Worm (Caenorhabditis elegans) whole organism, late embryonic: ENCODE results near the gene ZK512.4.

ENCODE experiments used
- C08G9.2 ChIP-seq: sonication (generic microtip); optimal IDR thresholded peaks from 2 replicates; lab custom pipeline; 2016; ENCODE audit warnings: mild to moderate bottlenecking, missing genetic modification characterization, moderate library complexity, missing compliant biosample characterization
- F13H6.1 ChIP-seq: sonication (generic microtip); optimal IDR thresholded peaks from 2 replicates; lab custom pipeline; 2016; ENCODE audit warnings: missing genetic modification characterization, missing compliant biosample characterization
- T23F11.4 ChIP-seq: fragments of 200-800 bp; sonication (Bioruptor generic); optimal IDR thresholded peaks from 2 replicates; lab custom pipeline; 2018; ENCODE audit warnings: mild to moderate bottlenecking, missing genetic modification characterization, missing compliant biosample characterization
- ahr-1 ChIP-seq: sonication (generic microtip); optimal IDR thresholded peaks from 2 replicates; lab custom pipeline; 2016; ENCODE audit warnings: missing genetic modification characterization, missing compliant biosample characterization
- ama-1 ChIP-seq: fragments of 150-350 bp; optimal IDR thresholded peaks from 2 replicates; lab custom pipeline; 2014
- ceh-18 ChIP-seq: sonication (generic microtip); optimal IDR thresholded peaks from 2 replicates; lab custom pipeline; 2016; ENCODE audit warnings: missing genetic modification characterization, missing compliant biosample characterization
- ceh-2 ChIP-seq: sonication (generic microtip); optimal IDR thresholded peaks from 2 replicates; lab custom pipeline; 2016; ENCODE audit warnings: missing genotype, missing genetic modification characterization, missing compliant biosample characterization
- ceh-24 ChIP-seq: sonication (generic microtip); optimal IDR thresholded peaks from 2 replicates; lab custom pipeline; 2016; ENCODE audit warnings: mild to moderate bottlenecking, missing genetic modification characterization, missing compliant biosample characterization
- ceh-30 ChIP-seq: fragments of 150-350 bp; optimal IDR thresholded peaks from 2 replicates; lab custom pipeline; 2014; ENCODE audit warnings: missing biosample characterization, missing genetic modification characterization
- ceh-31 ChIP-seq: sonication (generic microtip); optimal IDR thresholded peaks from 2 replicates; lab custom pipeline; 2016; ENCODE audit warnings: missing genetic modification characterization, missing compliant biosample characterization
- ceh-34 ChIP-seq: sonication (generic microtip); optimal IDR thresholded peaks from 2 replicates; lab custom pipeline; 2016; ENCODE audit warnings: mild to moderate bottlenecking, missing genetic modification characterization, missing compliant biosample characterization
- ceh-48 ChIP-seq: sonication (generic microtip); optimal IDR thresholded peaks from 2 replicates; lab custom pipeline; 2016; ENCODE audit warnings: missing genetic modification characterization, inconsistent platforms, missing compliant biosample characterization
- ceh-9 ChIP-seq: sonication (generic microtip); optimal IDR thresholded peaks from 2 replicates; lab custom pipeline; 2016; ENCODE audit warnings: mild to moderate bottlenecking, missing genetic modification characterization, inconsistent platforms, missing compliant biosample characterization
- che-1 ChIP-seq: sonication (generic microtip); optimal IDR thresholded peaks from 2 replicates; lab custom pipeline; 2016; ENCODE audit warnings: mild to moderate bottlenecking, missing genetic modification characterization, missing compliant biosample characterization
- dve-1 ChIP-seq: sonication (generic microtip); optimal IDR thresholded peaks from 2 replicates; lab custom pipeline; 2017; ENCODE audit warnings: antibody characterized with exemption, mild to moderate bottlenecking, missing genetic modification characterization, missing compliant biosample characterization
- ets-4 ChIP-seq: sonication (generic microtip); optimal IDR thresholded peaks from 2 replicates; lab custom pipeline; 2016; ENCODE audit warnings: missing genetic modification characterization, missing compliant biosample characterization
- fkh-10 ChIP-seq: fragments of 150-350 bp; optimal IDR thresholded peaks from 2 replicates; lab custom pipeline; 2014; ENCODE audit warnings: missing biosample characterization, missing genetic modification reagents, missing genetic modification characterization
- fkh-6 ChIP-seq: sonication (generic microtip); optimal IDR thresholded peaks from 2 replicates; lab custom pipeline; 2016; ENCODE audit warnings: missing genetic modification characterization, missing compliant biosample characterization
- gmeb-2 ChIP-seq: sonication (generic microtip); optimal IDR thresholded peaks from 2 replicates; lab custom pipeline; 2016; ENCODE audit warnings: missing genetic modification characterization, inconsistent platforms, missing compliant biosample characterization
- hlh-15 ChIP-seq: sonication (generic microtip); optimal IDR thresholded peaks from 2 replicates; lab custom pipeline; 2016; ENCODE audit warnings: missing genetic modification characterization, missing compliant biosample characterization
- hlh-30 ChIP-seq: sonication (generic microtip); optimal IDR thresholded peaks from 2 replicates; lab custom pipeline; 2017; ENCODE audit warnings: antibody characterized with exemption, missing genetic modification characterization, missing compliant biosample characterization; ENCODE audit not compliant: insufficient read depth
- hlh-8 ChIP-seq: sonication (generic microtip); optimal IDR thresholded peaks from 2 replicates; lab custom pipeline; 2016; ENCODE audit warnings: missing genotype, missing genetic modification characterization, missing compliant biosample characterization
- nfya-1 ChIP-seq: sonication (generic microtip); optimal IDR thresholded peaks from 2 replicates; lab custom pipeline; 2017; ENCODE audit warnings: missing genetic modification characterization, mild to moderate bottlenecking, missing compliant biosample characterization, antibody characterized with exemption, moderate library complexity
- nhr-11 ChIP-seq: fragments of 150-350 bp; optimal IDR thresholded peaks from 2 replicates; lab custom pipeline; 2014; ENCODE audit warnings: missing biosample characterization, missing genetic modification characterization
- nhr-232 ChIP-seq: sonication (generic microtip); optimal IDR thresholded peaks from 2 replicates; lab custom pipeline; 2016; ENCODE audit warnings: missing genetic modification characterization, missing compliant biosample characterization
- odd-2 ChIP-seq: sonication (generic microtip); optimal IDR thresholded peaks from 2 replicates; lab custom pipeline; 2017; ENCODE audit warnings: antibody characterized with exemption, mild to moderate bottlenecking, missing genetic modification characterization, missing compliant biosample characterization
- pag-3 ChIP-seq: sonication (generic microtip); optimal IDR thresholded peaks from 2 replicates; lab custom pipeline; 2016; ENCODE audit warnings: missing compliant biosample characterization, missing genetic modification characterization, borderline replicate concordance
- pat-9 ChIP-seq: fragments of 200-800 bp; sonication (Bioruptor generic); optimal IDR thresholded peaks from 2 replicates; lab custom pipeline; 2018; ENCODE audit warnings: mild to moderate bottlenecking, missing genetic modification characterization, moderate library complexity, missing compliant biosample characterization
- pax-1 ChIP-seq: fragments of 150-350 bp; optimal IDR thresholded peaks from 2 replicates; lab custom pipeline; 2014; ENCODE audit warnings: missing biosample characterization, missing genetic modification characterization
- pros-1 ChIP-seq: fragments of 150-350 bp; optimal IDR thresholded peaks from 2 replicates; lab custom pipeline; 2014; ENCODE audit warnings: missing biosample characterization, missing genetic modification reagents, missing genetic modification characterization
- rnt-1 ChIP-seq: sonication (generic microtip); optimal IDR thresholded peaks from 2 replicates; lab custom pipeline; 2016; ENCODE audit warnings: missing genetic modification characterization, missing compliant biosample characterization
- sdc-2 ChIP-seq: sonication (generic microtip); optimal IDR thresholded peaks from 2 replicates; lab custom pipeline; 2016; ENCODE audit warnings: missing genotype, missing genetic modification characterization, missing compliant biosample characterization
- sox-4 ChIP-seq: sonication (generic microtip); optimal IDR thresholded peaks from 2 replicates; lab custom pipeline; 2017; ENCODE audit warnings: mild to moderate bottlenecking, missing genetic modification characterization, inconsistent platforms, missing compliant biosample characterization
- syd-9 ChIP-seq: sonication (generic microtip); optimal IDR thresholded peaks from 2 replicates; lab custom pipeline; 2016; ENCODE audit warnings: mild to moderate bottlenecking, missing genetic modification characterization, moderate library complexity, missing compliant biosample characterization
- ttx-3 ChIP-seq: sonication (generic microtip); optimal IDR thresholded peaks from 2 replicates; lab custom pipeline; 2016; ENCODE audit warnings: missing genetic modification reagents, missing genetic modification characterization, missing compliant biosample characterization
- unc-3 ChIP-seq, 2 experiments: fragments of 200-800 bp in 1 of 2; sonication (Bioruptor generic) in 1 of 2; sonication (generic microtip) in 1 of 2; conservative IDR thresholded peaks in 1 of 2; optimal IDR thresholded peaks in 1 of 2; 2 replicates each; pipeline versions ENCODE4 v1.3.6 to Lab custom; 2016 to 2022; ENCODE audit warnings: missing compliant biosample characterization in 2 of 2, missing genetic modification characterization in 2 of 2, missing genetic modification reagents in 1 of 2
- unc-42 ChIP-seq: sonication (generic microtip); optimal IDR thresholded peaks from 2 replicates; lab custom pipeline; 2016; ENCODE audit warnings: missing genotype, missing genetic modification characterization, missing compliant biosample characterization
- unc-55 ChIP-seq: sonication (generic microtip); optimal IDR thresholded peaks from 2 replicates; lab custom pipeline; 2017; ENCODE audit warnings: missing biosample characterization, missing genetic modification reagents, missing genetic modification characterization
- ztf-16 ChIP-seq: sonication (generic microtip); optimal IDR thresholded peaks from 2 replicates; lab custom pipeline; 2017; ENCODE audit warnings: missing genetic modification characterization, missing compliant biosample characterization

ZK512.4 gene

DNA sequence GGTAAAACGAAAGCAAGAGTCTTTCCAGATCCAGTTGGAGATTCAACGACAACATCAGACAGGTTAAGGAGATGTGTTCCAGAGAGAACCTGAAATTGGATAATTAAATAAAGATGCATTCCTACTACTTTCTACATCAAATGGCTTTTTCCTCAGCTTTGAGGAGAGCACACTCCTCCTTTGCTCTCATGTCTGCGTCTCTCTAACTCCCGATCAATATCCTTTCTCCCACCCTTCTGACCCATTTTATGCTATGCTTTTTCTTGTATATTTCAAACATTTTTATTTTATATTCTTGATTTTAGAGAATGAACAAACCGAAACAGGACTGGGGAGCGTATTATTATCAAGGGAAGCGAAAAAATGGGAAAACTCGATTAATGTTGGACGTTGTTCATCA lies 1.2 kb upstream of the ZK512.4 start, which contains the start of gene ZK512.11:
TSS of gene ZK512.11 (plus strand) at position 301 of the 400 bp plus-strand sequence.
- no peak for TF ChIP-seq pat-9
- no peak for TF ChIP-seq C08G9.2 (tag; lab: Kevin White, UChicago)
- TF ChIP-seq ceh-48 (tag; lab: Kevin White, UChicago) = peak; percentile 69
- TF ChIP-seq unc-42 (tag; lab: Kevin White, UChicago) = peak; percentile 64
- no peak for TF ChIP-seq unc-3 (GFP tag; conservative IDR thresholded peaks at IDR 0.05; lab: Robert Waterston, UW)
- TF ChIP-seq unc-3 (tag; optimal IDR thresholded peaks at IDR 0.05; lab: Kevin White, UChicago) = no peak
- no peak for TF ChIP-seq syd-9
- no peak for TF ChIP-seq pros-1
- no peak for TF ChIP-seq ets-4 (tag; lab: Kevin White, UChicago)
- TF ChIP-seq ceh-24 (tag; lab: Kevin White, UChicago) = no peak
- no peak for TF ChIP-seq ahr-1 (tag; lab: Kevin White, UChicago)
- TF ChIP-seq rnt-1 (tag; lab: Kevin White, UChicago) = no peak
- TF ChIP-seq F13H6.1 (tag; lab: Kevin White, UChicago) = no peak
- TF ChIP-seq nfya-1 (tag; lab: Kevin White, UChicago) = peak; percentile 7
- TF ChIP-seq, all 69 proteins: peak for 3

- TF ChIP-seq ama-1 (lab: Kevin White, UChicago) = no peak
- TF ChIP-seq nfya-1 (tag; lab: Kevin White, UChicago) = no peak
- no peak for TF ChIP-seq T23F11.4 (GFP tag; lab: Kevin White, UChicago)
- TF ChIP-seq ztf-16 (tag; lab: Kevin White, UChicago) = no peak
- no peak for TF ChIP-seq ceh-9
- no peak for TF ChIP-seq pax-1
- TF ChIP-seq fkh-6 (tag; lab: Kevin White, UChicago) = no peak
- TF ChIP-seq ceh-30 (tag; lab: Kevin White, UChicago) = no peak
- TF ChIP-seq hlh-15 (tag; lab: Kevin White, UChicago) = no peak
- no peak for TF ChIP-seq gmeb-2 (tag; lab: Kevin White, UChicago)
- no peak for TF ChIP-seq sdc-2
- no peak for TF ChIP-seq hlh-8 (tag; lab: Kevin White, UChicago)
- TF ChIP-seq, all 69 proteins: peak for 0
Observed at ce11 chrIII:9145765-9146164, 625 bp downstream of the ZK512.4 start, which contains the start of gene ZK512.8. TSS of gene ZK512.8 (plus strand) at chrIII:9146065.

DNA sequence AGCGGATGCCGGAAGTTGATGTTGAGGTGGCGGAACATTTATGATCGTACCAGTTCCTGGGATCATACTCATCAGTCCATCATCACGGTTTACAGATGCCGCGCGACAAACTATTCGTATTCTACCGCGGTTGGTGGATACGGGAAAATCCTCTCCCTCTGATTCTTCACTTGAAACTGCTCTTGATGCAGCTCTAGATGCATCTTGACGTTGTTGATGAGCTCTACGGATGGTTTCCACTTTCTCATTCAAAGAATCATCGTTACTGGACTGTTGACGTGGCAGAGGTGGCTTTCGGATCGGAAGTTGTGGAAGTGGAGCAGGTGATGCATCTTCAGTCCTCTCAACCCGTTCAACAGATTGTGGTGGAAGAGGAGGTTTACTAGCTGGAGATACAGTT lies 4.0 kb downstream of the ZK512.4 start:
- no peak for TF ChIP-seq F13H6.1 (tag; lab: Kevin White, UChicago)
- TF ChIP-seq dve-1 = no peak
- no peak for TF ChIP-seq sox-4
- no peak for TF ChIP-seq ceh-34
- no peak for TF ChIP-seq ceh-31
- TF ChIP-seq ttx-3 (tag; lab: Kevin White, UChicago) = no peak
- no peak for TF ChIP-seq che-1
- no peak for TF ChIP-seq hlh-8 (tag; lab: Kevin White, UChicago)
- TF ChIP-seq hlh-30 (tag; lab: Kevin White, UChicago) = no peak
- TF ChIP-seq ztf-16 (tag; lab: Kevin White, UChicago) = no peak
- no peak for TF ChIP-seq ceh-2
- no peak for TF ChIP-seq nhr-11
- TF ChIP-seq T23F11.4 (GFP tag; lab: Kevin White, UChicago) = no peak
- no peak for TF ChIP-seq ceh-18 (tag; lab: Kevin White, UChicago)

DNA sequence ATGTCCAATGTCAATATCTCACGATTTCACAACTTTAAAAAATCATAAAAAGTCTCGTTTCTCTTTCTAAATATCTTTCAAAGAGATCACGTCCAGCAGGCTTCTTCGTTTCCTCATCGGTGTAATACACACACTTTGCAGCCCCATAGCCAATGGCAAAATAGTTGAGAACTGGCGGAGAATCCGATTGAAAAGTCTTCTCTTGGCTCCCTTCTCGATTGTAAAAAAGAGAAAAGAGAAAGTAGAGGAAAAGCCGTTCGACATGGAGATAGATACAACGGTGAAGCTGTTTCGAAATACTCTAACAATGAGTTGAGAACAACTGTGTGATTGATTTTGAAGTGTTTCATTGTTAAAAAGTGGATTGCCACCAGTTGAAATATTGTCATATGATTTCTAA lies 6.6 kb downstream of the ZK512.4 start:
- peak; percentile 19 for TF ChIP-seq ceh-18 (tag; lab: Kevin White, UChicago)
- no peak for TF ChIP-seq pag-3 (tag; lab: Kevin White, UChicago)
- peak; percentile 33 for TF ChIP-seq nfya-1 (tag; lab: Kevin White, UChicago)

ce11 chrIII:9152950-9153349 lies 7.8 kb downstream of the ZK512.4 start:
- TF ChIP-seq odd-2 (tag; lab: Kevin White, UChicago) (no peak), unc-55 (no peak), nhr-232 (no peak), syd-9 (no peak), unc-42 (tag; lab: Kevin White, UChicago) (no peak), fkh-10 (GFP tag; lab: Kevin White, UChicago) (no peak), ceh-48 (tag; lab: Kevin White, UChicago) (no peak), sdc-2 (no peak)
